Fruit fly (Drosophila melanogaster): ENCODE measurements around the gene twit.

The twit gene

dm6 chr2L:20816140-20816539 lies 36.2 kb upstream of the twit start, which contains the start of gene CG33322:
Gene CG33322 (minus strand): TSS chr2L:20816240.
- no peak for TF ChIP-seq Dll (GFP tag; IDR thresholded peaks at IDR 0.05; ENCODE audit: partially characterized antibody)
- TF ChIP-seq CG2116 (GFP tag; optimal IDR thresholded peaks at IDR 0.05) = no peak
- TF ChIP-seq CG8478 (optimal IDR thresholded peaks at IDR 0.05) = no peak
- no peak for TF ChIP-seq row (GFP tag; IDR thresholded peaks at IDR 0.05)
- no peak for TF ChIP-seq CG32772 (GFP tag; IDR thresholded peaks at IDR 0.05)
- TF ChIP-seq CG10565 (GFP tag; optimal IDR thresholded peaks at IDR 0.05) = no peak
- TF ChIP-seq CG11696 (GFP tag; IDR thresholded peaks at IDR 0.05) = no peak

- TF ChIP-seq CG4617 (GFP tag; optimal IDR thresholded peaks at IDR 0.05; ENCODE audit: borderline replicate concordance) = no peak
- no peak for TF ChIP-seq gce (GFP tag; IDR thresholded peaks at IDR 0.05)
- TF ChIP-seq Ravus (GFP tag; IDR thresholded peaks at IDR 0.05) = no peak
- no peak for TF ChIP-seq Camta (GFP tag; optimal IDR thresholded peaks at IDR 0.05)
- TF ChIP-seq CG2120 (GFP tag; optimal IDR thresholded peaks at IDR 0.05) = no peak
- no peak for TF ChIP-seq CG3065 (GFP tag; optimal IDR thresholded peaks at IDR 0.05)
- no peak for TF ChIP-seq ham (GFP tag; IDR thresholded peaks at IDR 0.05)
- TF ChIP-seq Six4 (GFP tag; optimal IDR thresholded peaks at IDR 0.05) = no peak
- TF ChIP-seq sqz (GFP tag; optimal IDR thresholded peaks at IDR 0.05) = no peak
These were observed 35.2 kb upstream of the twit start, which contains the start of gene CheB38b for dm6 chr2L:20817170-20817569. Gene CheB38b (minus strand): TSS chr2L:20817270.

dm6 chr2L:20818432-20818831 lies 33.9 kb upstream of the twit start, which contains the start of gene CheB38a:
Gene CheB38a (minus strand): TSS chr2L:20818532.
- TF ChIP-seq croc (GFP tag; conservative IDR thresholded peaks at IDR 0.05) (no peak), CG11723 (GFP tag; optimal IDR thresholded peaks at IDR 0.05) (no peak), ap (GFP tag; IDR thresholded peaks at IDR 0.05) (no peak), CG12744 (GFP tag; optimal IDR thresholded peaks at IDR 0.05) (no peak), CG8944 (GFP tag; optimal IDR thresholded peaks at IDR 0.05) (no peak), CG31388 (GFP tag; optimal IDR thresholded peaks at IDR 0.05) (no peak), CG6683 (GFP tag; optimal IDR thresholded peaks at IDR 0.05) (no peak), CG6654 (GFP tag; optimal IDR thresholded peaks at IDR 0.05) (no peak), CG32532 (GFP tag; IDR thresholded peaks at IDR 0.05) (no peak), Kr (GFP tag; optimal IDR thresholded peaks at IDR 0.05) (no peak), D (optimal IDR thresholded peaks at IDR 0.05) (no peak), D (GFP tag; optimal IDR thresholded peaks at IDR 0.05) (no peak), gfzf (GFP tag; optimal IDR thresholded peaks at IDR 0.05) (no peak), klu (GFP tag; IDR thresholded peaks at IDR 0.05) (no peak), Ravus (GFP tag; IDR thresholded peaks at IDR 0.05) (no peak), CkIIα-i1 (GFP tag; IDR thresholded peaks at IDR 0.05) (no peak), Nf-YA (GFP tag; IDR thresholded peaks at IDR 0.05) (no peak)

dm6 chr2L:20820767-20821166 lies 31.6 kb upstream of the twit start, which contains the start of gene CheB38c:
Gene CheB38c (minus strand): TSS chr2L:20820867.
- no peak for TF ChIP-seq Ravus (GFP tag; IDR thresholded peaks at IDR 0.05)
- TF ChIP-seq Lim3 (GFP tag; IDR thresholded peaks at IDR 0.05) = no peak
- no peak for TF ChIP-seq Fer2 (tag; optimal IDR thresholded peaks at IDR 0.05)
- TF ChIP-seq cato (GFP tag; optimal IDR thresholded peaks at IDR 0.05; ENCODE audit: borderline replicate concordance) = no peak
- TF ChIP-seq wek (GFP tag; optimal IDR thresholded peaks at IDR 0.05) = no peak
- TF ChIP-seq lmd (GFP tag; IDR thresholded peaks at IDR 0.05) = no peak
- TF ChIP-seq CG1024 (GFP tag; IDR thresholded peaks at IDR 0.05) = no peak
- TF ChIP-seq CG30403 (GFP tag; optimal IDR thresholded peaks at IDR 0.05) = no peak
- TF ChIP-seq C15 (GFP tag; IDR thresholded peaks at IDR 0.05) = no peak
- no peak for TF ChIP-seq CG12104 (GFP tag; optimal IDR thresholded peaks at IDR 0.05)
- no peak for TF ChIP-seq CG7839 (tag; optimal IDR thresholded peaks at IDR 0.05)
- TF ChIP-seq br (optimal IDR thresholded peaks at IDR 0.05) = no peak
- no peak for TF ChIP-seq CG6854 (GFP tag; optimal IDR thresholded peaks at IDR 0.05)
- no peak for TF ChIP-seq Dll (GFP tag; IDR thresholded peaks at IDR 0.05; ENCODE audit: partially characterized antibody)
- TF ChIP-seq CG30431 (GFP tag; optimal IDR thresholded peaks at IDR 0.05) = no peak
- no peak for TF ChIP-seq gcm2 (GFP tag; optimal IDR thresholded peaks at IDR 0.05)
- no peak for TF ChIP-seq fru (optimal IDR thresholded peaks at IDR 0.05)
- TF ChIP-seq Abd-B (GFP tag; optimal IDR thresholded peaks at IDR 0.05) = no peak
- no peak for TF ChIP-seq gcm (GFP tag; optimal IDR thresholded peaks at IDR 0.05)

Measured in whole organism, embryonic.